Worm (Caenorhabditis elegans): Measurements from ENCODE around the gene F20D6.6.

The F20D6.6 gene

DNA sequence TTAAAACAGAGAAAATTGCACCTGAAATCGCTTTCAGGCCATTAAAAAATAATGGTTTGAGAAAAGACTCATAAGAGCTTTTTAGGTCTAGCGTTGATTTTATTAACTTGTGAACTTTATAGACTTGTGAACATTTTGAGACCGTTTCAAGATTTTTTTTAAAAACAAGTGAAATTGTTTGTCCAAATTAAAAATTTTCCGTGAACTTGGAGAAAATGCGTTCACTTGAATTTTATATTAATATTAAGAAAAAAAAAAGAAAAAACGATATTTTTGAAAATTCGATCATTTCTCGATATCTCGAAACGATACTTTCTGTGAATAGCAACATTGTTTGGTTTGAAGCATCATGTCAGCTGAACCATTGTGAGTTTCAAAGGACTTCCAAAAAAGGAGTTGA, 30.7 kb downstream of the F20D6.6 start, which contains the start of gene F20D6.1:
TSS of gene F20D6.1 (plus strand) at position 301 of the 400 bp plus-strand sequence.
- TF ChIP-seq hlh-4 (tag; optimal IDR thresholded peaks at IDR 0.05) (no peak), hpl-2 (GFP tag; optimal IDR thresholded peaks at IDR 0.05) (no peak), ceh-90 (tag; optimal IDR thresholded peaks at IDR 0.05) (no peak), efl-3 (GFP tag; optimal IDR thresholded peaks at IDR 0.05) (no peak), ceh-88 (GFP tag; IDR thresholded peaks at IDR 0.05) (no peak), nhr-84 (tag; optimal IDR thresholded peaks at IDR 0.05) (no peak), snpc-4 (tag; optimal IDR thresholded peaks at IDR 0.05) (no peak), tbx-2 (tag; optimal IDR thresholded peaks at IDR 0.05) (no peak), lin-15B (tag; optimal IDR thresholded peaks at IDR 0.05) (no peak), alr-1 (tag; optimal IDR thresholded peaks at IDR 0.05; ENCODE audit: borderline replicate concordance) (no peak)

DNA sequence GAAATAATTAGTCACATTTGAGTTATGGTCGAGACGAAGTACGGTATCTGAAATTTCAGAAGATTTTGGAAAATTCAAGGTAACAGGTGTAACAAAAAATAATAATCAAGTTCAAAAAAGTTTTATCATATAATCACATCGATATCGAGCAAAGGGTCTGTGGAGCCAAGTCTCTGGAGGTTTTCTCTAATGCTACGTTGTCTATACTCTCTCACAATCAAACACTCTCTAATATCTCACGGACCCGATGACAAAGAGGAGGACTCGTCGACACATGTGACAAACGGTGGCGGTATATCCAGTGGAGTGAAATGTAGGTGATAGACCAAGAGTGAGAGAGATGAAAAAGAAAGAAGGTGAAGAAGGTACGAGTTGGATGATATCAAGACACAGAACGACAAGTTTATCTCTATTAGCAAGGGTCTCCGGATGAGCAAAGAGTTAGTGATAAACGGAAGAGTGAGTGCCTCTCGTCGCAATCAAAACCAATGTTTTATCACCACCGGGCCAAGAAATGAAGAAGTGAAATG, 36.2 kb downstream of the F20D6.6 start, which contains the start of gene F20D6.10:
TSS of gene F20D6.10 (minus strand) at position 51 of the 530 bp plus-strand sequence.
- TF ChIP-seq snu-23 (GFP tag; optimal IDR thresholded peaks at IDR 0.05) (peak; percentile 22), nhr-20 (tag; optimal IDR thresholded peaks at IDR 0.05) (peak; percentile 12), unc-130 (tag; optimal IDR thresholded peaks at IDR 0.05) (peak; percentile 19), F16B12.6 (tag; optimal IDR thresholded peaks at IDR 0.05) (no peak), tbx-2 (tag; optimal IDR thresholded peaks at IDR 0.05) (no peak), rnt-1 (tag; optimal IDR thresholded peaks at IDR 0.05) (peak; percentile 78), lsy-2 (tag; optimal IDR thresholded peaks at IDR 0.05) (peak; percentile 30 to 44), nhr-71 (tag; optimal IDR thresholded peaks at IDR 0.05) (peak; percentile 71), nhr-76 (tag; optimal IDR thresholded peaks at IDR 0.05) (no peak), lin-14 (GFP tag; optimal IDR thresholded peaks at IDR 0.05) (peak; percentile 59), efl-1 (optimal IDR thresholded peaks at IDR 0.05) (peak in 1 of 2 experiments; percentile 5), efl-1 (GFP tag; optimal IDR thresholded peaks at IDR 0.05 in 1 of 2) (peak in 1 of 2 experiments; percentile 20)

DNA sequence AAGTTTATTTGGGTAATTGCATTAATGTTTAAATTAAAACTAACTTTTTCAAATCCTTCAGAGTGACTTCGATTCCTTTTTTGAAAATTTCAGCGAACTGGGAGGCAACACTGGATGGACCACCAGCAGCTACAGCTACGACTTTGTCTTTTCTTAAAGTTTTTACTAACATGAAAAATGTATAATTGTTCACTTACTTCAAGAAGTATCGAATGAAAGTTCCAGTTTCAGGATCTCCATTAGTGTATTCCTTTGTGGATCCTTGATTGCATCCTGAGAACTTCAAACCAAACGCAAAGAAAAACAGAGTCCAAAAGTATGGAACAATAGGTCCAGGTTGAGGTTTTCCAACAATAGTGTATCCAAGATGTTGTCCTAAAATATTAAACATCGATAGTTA, 37.3 kb downstream of the F20D6.6 start:
- TF ChIP-seq efl-1 (optimal IDR thresholded peaks at IDR 0.05): no peak
- peak in 1 of 2 experiments; percentile 67 for TF ChIP-seq efl-1 (GFP tag; optimal IDR thresholded peaks at IDR 0.05 in 1 of 2)
- no peak for TF ChIP-seq zag-1 (tag; optimal IDR thresholded peaks at IDR 0.05)
- no peak for TF ChIP-seq nhr-12 (tag; optimal IDR thresholded peaks at IDR 0.05)
- TF ChIP-seq hpl-2 (GFP tag; optimal IDR thresholded peaks at IDR 0.05): no peak
- TF ChIP-seq ama-1 (optimal IDR thresholded peaks at IDR 0.05): no peak
- no peak for TF ChIP-seq aha-1 (tag; optimal IDR thresholded peaks at IDR 0.05)
- no peak for TF ChIP-seq C04F5.9 (tag; optimal IDR thresholded peaks at IDR 0.05)
- TF ChIP-seq skn-1 (tag; optimal IDR thresholded peaks at IDR 0.05): no peak

DNA sequence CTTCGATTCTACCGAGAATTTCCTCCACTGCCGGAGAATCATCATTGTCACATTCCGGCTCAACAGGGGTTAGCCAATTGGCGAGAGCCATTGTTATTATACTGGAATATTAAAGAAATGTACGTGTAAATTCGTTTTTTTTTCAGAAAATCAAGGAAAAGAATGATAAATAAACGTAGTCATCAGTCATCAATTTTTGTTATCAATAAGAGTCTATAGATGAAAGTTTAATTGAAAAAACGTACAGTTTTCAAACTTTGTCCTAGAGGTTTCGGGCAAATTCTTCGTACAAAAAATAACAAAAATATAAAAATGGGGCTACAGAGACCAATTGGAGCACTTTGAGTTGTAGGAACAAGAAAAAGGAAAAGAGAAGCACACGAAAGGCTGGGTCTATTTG, 39.3 kb downstream of the F20D6.6 start, which contains the start of gene F20D6.11:
TSS of gene F20D6.11 (minus strand) at position 101 of the 400 bp plus-strand sequence.
- TF ChIP-seq nhr-76 (tag; optimal IDR thresholded peaks at IDR 0.05) (no peak), dpl-1 (GFP tag; optimal IDR thresholded peaks at IDR 0.05) (no peak), ces-1 (GFP tag; optimal IDR thresholded peaks at IDR 0.05) (no peak), ztf-11 (tag; optimal IDR thresholded peaks at IDR 0.05) (no peak), ceh-8 (GFP tag; optimal IDR thresholded peaks at IDR 0.05) (no peak), pag-3 (tag; optimal IDR thresholded peaks at IDR 0.05; ENCODE audit: borderline replicate concordance, insufficient read depth) (no peak), xbp-1 (tag; optimal IDR thresholded peaks at IDR 0.05) (no peak), lin-13 (GFP tag; optimal IDR thresholded peaks at IDR 0.05) (no peak), ztf-4 (tag; optimal IDR thresholded peaks at IDR 0.05) (no peak), pax-3 (tag; optimal IDR thresholded peaks at IDR 0.05) (no peak), alr-1 (tag; optimal IDR thresholded peaks at IDR 0.05; ENCODE audit: borderline replicate concordance) (no peak), nhr-20 (tag; optimal IDR thresholded peaks at IDR 0.05) (no peak), nhr-11 (tag; optimal IDR thresholded peaks at IDR 0.05) (no peak)

Measured in whole organism, L1 larva.